Worm (Caenorhabditis elegans) whole organism, young adult: ENCODE data around the gene fbxb-117.

Experiments
- B0261.1 ChIP-seq: sonication (generic microtip); optimal IDR thresholded peaks from 2 replicates; lab custom pipeline; 2016; ENCODE audit warnings: mild to moderate bottlenecking, missing genetic modification characterization, moderate library complexity, missing compliant biosample characterization
- D2030.7 ChIP-seq: fragments of 200-800 bp; sonication (Bioruptor generic); IDR thresholded peaks from 2 replicates; pipeline ENCODE4 v1.3.6; 2022; ENCODE audit warnings: missing genetic modification reagents, missing genetic modification characterization, missing compliant biosample characterization
- F10E7.11 ChIP-seq: sonication (generic microtip); optimal IDR thresholded peaks from 2 replicates; lab custom pipeline; 2017; ENCODE audit warnings: mild to moderate bottlenecking, missing genetic modification characterization, moderate library complexity, missing compliant biosample characterization
- F22D6.2 ChIP-seq: sonication (generic microtip); optimal IDR thresholded peaks from 2 replicates; lab custom pipeline; 2016; ENCODE audit warnings: mild to moderate bottlenecking, missing genetic modification characterization, missing compliant biosample characterization
- F39B2.1 ChIP-seq: fragments of 200-800 bp; sonication (Bioruptor generic); IDR thresholded peaks from 2 replicates; pipeline ENCODE4 v1.3.6; 2022; ENCODE audit warnings: missing genetic modification reagents, missing genetic modification characterization, missing compliant biosample characterization
- F52B5.7 ChIP-seq: sonication (generic microtip); optimal IDR thresholded peaks from 2 replicates; lab custom pipeline; 2016; ENCODE audit warnings: mild to moderate bottlenecking, missing genetic modification characterization, missing compliant biosample characterization
- F55B11.4 ChIP-seq: sonication (generic microtip); optimal IDR thresholded peaks from 2 replicates; lab custom pipeline; 2016; ENCODE audit warnings: missing compliant biosample characterization, missing genetic modification characterization, borderline replicate concordance; ENCODE audit not compliant: insufficient read depth
- T26A5.8 ChIP-seq: sonication (generic microtip); optimal IDR thresholded peaks from 2 replicates; lab custom pipeline; 2016; ENCODE audit warnings: missing genetic modification characterization, missing compliant biosample characterization
- Y79H2A.3 ChIP-seq: fragments of 200-800 bp; sonication (Bioruptor generic); conservative IDR thresholded peaks from 2 replicates; pipeline ENCODE4 v1.3.6; 2022; ENCODE audit warnings: missing genetic modification reagents, missing genetic modification characterization, missing compliant biosample characterization
- Y95B8A.8 ChIP-seq: fragments of 200-800 bp; sonication (Bioruptor generic); IDR thresholded peaks from 2 replicates; pipeline ENCODE4 v1.3.6; 2022; ENCODE audit warnings: missing genetic modification reagents, missing genetic modification characterization, missing compliant biosample characterization
- ZK185.1 ChIP-seq: sonication (generic microtip); optimal IDR thresholded peaks from 2 replicates; lab custom pipeline; 2016; ENCODE audit warnings: mild to moderate bottlenecking, missing genetic modification characterization, missing compliant biosample characterization; ENCODE audit not compliant: poor library complexity, severe bottlenecking
- athp-1 ChIP-seq: sonication (generic microtip); optimal IDR thresholded peaks from 2 replicates; lab custom pipeline; 2017; ENCODE audit warnings: mild to moderate bottlenecking, missing genetic modification characterization, missing compliant biosample characterization
- cebp-1 ChIP-seq, 2 experiments: fragments of 200-800 bp in 1 of 2; sonication (Bioruptor generic) in 1 of 2; sonication (generic microtip) in 1 of 2; IDR thresholded peaks in 1 of 2; optimal IDR thresholded peaks in 1 of 2; 2 replicates each; pipeline versions ENCODE4 v1.3.6 to Lab custom; 2017 to 2022; ENCODE audit warnings: missing compliant biosample characterization in 2 of 2, missing genetic modification characterization in 2 of 2, mild to moderate bottlenecking in 1 of 2, missing genetic modification reagents in 1 of 2, moderate library complexity in 1 of 2
- cebp-2 ChIP-seq: fragments of 200-800 bp; sonication (Bioruptor generic); IDR thresholded peaks from 2 replicates; pipeline ENCODE4 v1.3.6; 2022; ENCODE audit warnings: missing genetic modification characterization, missing compliant biosample characterization
- ceh-100 ChIP-seq: fragments of 200-800 bp; sonication (Bioruptor generic); IDR thresholded peaks from 2 replicates; pipeline ENCODE4 v1.3.6; 2022; ENCODE audit warnings: missing genetic modification reagents, missing genetic modification characterization, missing compliant biosample characterization
- ceh-27 ChIP-seq: fragments of 200-800 bp; sonication (Bioruptor generic); optimal IDR thresholded peaks from 2 replicates; lab custom pipeline; 2018; ENCODE audit warnings: mild to moderate bottlenecking, missing genetic modification characterization, moderate library complexity, missing compliant biosample characterization
- ceh-40 ChIP-seq: fragments of 200-800 bp; sonication (Bioruptor generic); IDR thresholded peaks from 2 replicates; pipeline ENCODE4 v1.3.6; 2022; ENCODE audit warnings: missing genetic modification characterization, missing compliant biosample characterization
- ceh-58 ChIP-seq: fragments of 200-800 bp; sonication (Bioruptor generic); IDR thresholded peaks from 2 replicates; pipeline ENCODE4 v1.3.6; 2022; ENCODE audit warnings: missing genetic modification characterization, missing compliant biosample characterization
- chd-7 ChIP-seq: sonication (generic microtip); optimal IDR thresholded peaks from 2 replicates; lab custom pipeline; 2016; ENCODE audit warnings: mild to moderate bottlenecking, missing genetic modification characterization, moderate library complexity, missing compliant biosample characterization
- ets-4 ChIP-seq: fragments of 200-800 bp; sonication (Bioruptor generic); optimal IDR thresholded peaks from 2 replicates; lab custom pipeline; 2018; ENCODE audit warnings: mild to moderate bottlenecking, missing genetic modification characterization, missing compliant biosample characterization
- him-1 ChIP-seq: sonication (generic microtip); optimal IDR thresholded peaks from 2 replicates; lab custom pipeline; 2016; ENCODE audit warnings: missing genotype, missing genetic modification reagents, missing genetic modification characterization, missing compliant biosample characterization
- hmg-1.2 ChIP-seq: fragments of 200-800 bp; sonication (Bioruptor generic); IDR thresholded peaks from 2 replicates; pipeline ENCODE4 v1.3.6; 2022; ENCODE audit warnings: missing genetic modification reagents, missing genetic modification characterization, missing compliant biosample characterization
- hmg-20 ChIP-seq: fragments of 200-800 bp; sonication (Bioruptor generic); IDR thresholded peaks from 2 replicates; pipeline ENCODE4 v1.3.6; 2022; ENCODE audit warnings: missing genetic modification reagents, missing genetic modification characterization, missing compliant biosample characterization
- hrde-1 ChIP-seq: sonication (generic microtip); optimal IDR thresholded peaks from 2 replicates; lab custom pipeline; 2016; ENCODE audit warnings: missing genetic modification characterization, mild to moderate bottlenecking, missing compliant biosample characterization, moderate library complexity, missing genotype, missing genetic modification reagents, borderline replicate concordance
- lin-35 ChIP-seq, 3 experiments: fragments of 150-350 bp in 2 of 3; sonication (generic microtip) in 1 of 3; optimal IDR thresholded peaks; 2 replicates each; lab custom pipeline; 2014 to 2018; ENCODE audit warnings: missing biosample characterization in 3 of 3, missing genetic modification characterization in 3 of 3, missing genetic modification reagents in 3 of 3
- lin-54 ChIP-seq: fragments of 200-800 bp; sonication (Bioruptor generic); optimal IDR thresholded peaks from 2 replicates; lab custom pipeline; 2018; ENCODE audit warnings: mild to moderate bottlenecking, missing genetic modification characterization, missing compliant biosample characterization
- lsl-1 ChIP-seq: fragments of 200-800 bp; sonication (Bioruptor generic); optimal IDR thresholded peaks from 2 replicates; lab custom pipeline; 2018; ENCODE audit warnings: mild to moderate bottlenecking, missing genetic modification characterization, moderate library complexity, missing compliant biosample characterization
- madf-3 ChIP-seq: fragments of 200-800 bp; sonication (Bioruptor generic); IDR thresholded peaks from 2 replicates; pipeline ENCODE4 v1.3.6; 2022; ENCODE audit warnings: missing genetic modification reagents, missing genetic modification characterization, missing compliant biosample characterization
- mel-28 ChIP-seq: sonication (generic microtip); optimal IDR thresholded peaks from 2 replicates; lab custom pipeline; 2016; ENCODE audit warnings: borderline replicate concordance, mild to moderate bottlenecking, missing genetic modification characterization, missing compliant biosample characterization
- mxl-1 ChIP-seq: sonication (generic microtip); optimal IDR thresholded peaks from 2 replicates; lab custom pipeline; 2016; ENCODE audit warnings: missing genetic modification characterization, missing compliant biosample characterization
- nfyb-1 ChIP-seq: fragments of 200-800 bp; sonication (Bioruptor generic); IDR thresholded peaks from 2 replicates; pipeline ENCODE4 v1.3.6; 2022; ENCODE audit warnings: missing genetic modification reagents, missing genetic modification characterization, missing compliant biosample characterization
- pbrm-1 ChIP-seq: fragments of 200-800 bp; sonication (Bioruptor generic); IDR thresholded peaks from 2 replicates; pipeline ENCODE4 v1.3.6; 2022; ENCODE audit warnings: missing genetic modification reagents, missing genetic modification characterization, missing compliant biosample characterization
- pha-4 ChIP-seq: fragments of 150-350 bp; sonication (generic microtip); optimal IDR thresholded peaks from 2 replicates; lab custom pipeline; 2014; ENCODE audit warnings: missing biosample characterization, missing genetic modification reagents, missing genetic modification characterization
- rec-8 ChIP-seq, 2 experiments: sonication (generic microtip); optimal IDR thresholded peaks; 2 replicates each; lab custom pipeline; 2016; ENCODE audit warnings: mild to moderate bottlenecking in 2 of 2, missing genetic modification characterization in 2 of 2, missing genetic modification reagents in 2 of 2, missing genotype in 2 of 2, missing biosample characterization in 1 of 2, missing compliant biosample characterization in 1 of 2, moderate library complexity in 1 of 2
- snpc-1.1 ChIP-seq: sonication (generic microtip); optimal IDR thresholded peaks from 2 replicates; lab custom pipeline; 2017; ENCODE audit warnings: missing genetic modification characterization, mild to moderate bottlenecking, missing compliant biosample characterization, antibody characterized with exemption, moderate library complexity, missing genotype, missing genetic modification reagents; ENCODE audit not compliant: insufficient read depth
- snpc-1.3 ChIP-seq: sonication (generic microtip); optimal IDR thresholded peaks from 2 replicates; lab custom pipeline; 2017; ENCODE audit warnings: missing genetic modification characterization, mild to moderate bottlenecking, missing compliant biosample characterization, antibody characterized with exemption, moderate library complexity, missing genotype, missing genetic modification reagents; ENCODE audit not compliant: insufficient read depth
- snpc-3.4 ChIP-seq: sonication (generic microtip); optimal IDR thresholded peaks from 2 replicates; lab custom pipeline; 2017; ENCODE audit warnings: missing genetic modification characterization, mild to moderate bottlenecking, missing compliant biosample characterization, antibody characterized with exemption, moderate library complexity, missing genotype, missing genetic modification reagents
- tbp1 ChIP-seq: fragments of 200-800 bp; sonication (Bioruptor generic); optimal IDR thresholded peaks from 2 replicates; lab custom pipeline; 2018; ENCODE audit warnings: mild to moderate bottlenecking, missing genetic modification characterization, missing compliant biosample characterization
- unc-62 ChIP-seq: fragments of 150-350 bp; optimal IDR thresholded peaks from 2 replicates; lab custom pipeline; 2014; ENCODE audit warnings: missing biosample characterization, missing genetic modification reagents, missing genetic modification characterization
- ztf-26 ChIP-seq: sonication (generic microtip); optimal IDR thresholded peaks from 2 replicates; lab custom pipeline; 2017; ENCODE audit warnings: missing genetic modification characterization, missing compliant biosample characterization
- ztf-28 ChIP-seq: fragments of 200-800 bp; sonication (Bioruptor generic); IDR thresholded peaks from 2 replicates; pipeline ENCODE4 v1.3.6; 2022; ENCODE audit warnings: missing genetic modification reagents, missing genetic modification characterization, missing compliant biosample characterization

The fbxb-117 gene

ce11 chrV:19240129-19240528 lies 42.3 kb upstream of the fbxb-117 start, which contains the start of the genes fbxb-115 and fbxb-1:
Gene fbxb-115, minus strand, starts transcription at chrV:19240229.
Gene fbxb-1, plus strand, starts transcription at chrV:19240354.
- TF ChIP-seq F39B2.1 (GFP tag; lab: Robert Waterston, UW) (no peak), Y79H2A.3 (GFP tag; lab: Robert Waterston, UW) (no peak), D2030.7 (GFP tag; lab: Robert Waterston, UW) (no peak), cebp-2 (GFP tag; lab: Robert Waterston, UW) (no peak), lin-54 (GFP tag; lab: Kevin White, UChicago) (no peak), him-1 (tag; lab: Kevin White, UChicago) (no peak), ztf-26 (no peak), mel-28 (no peak), F10E7.11 (no peak), Y95B8A.8 (no peak)

ce11 chrV:19250983-19251382 lies 31.4 kb upstream of the fbxb-117 start, which contains the start of gene str-81:
Gene str-81, minus strand, starts transcription at chrV:19251083.
- TF ChIP-seq snpc-1.1: no peak
- no peak for TF ChIP-seq lin-35 (GFP tag; optimal IDR thresholded peaks at IDR 0.05; lab: Kevin White, UChicago)
- no peak for TF ChIP-seq madf-3
- TF ChIP-seq pbrm-1 (GFP tag; lab: Robert Waterston, UW): no peak
- TF ChIP-seq ceh-100 (GFP tag; lab: Robert Waterston, UW): no peak
- TF ChIP-seq ztf-26: no peak
- no peak for TF ChIP-seq snpc-1.3
- no peak for TF ChIP-seq ztf-28 (GFP tag; lab: Robert Waterston, UW)
- no peak for TF ChIP-seq ceh-40 (GFP tag; lab: Robert Waterston, UW)

- TF ChIP-seq ceh-27 (GFP tag; lab: Kevin White, UChicago) (no peak), hmg-1.2 (GFP tag; lab: Robert Waterston, UW) (no peak)
Observed at ce11 chrV:19251844-19252243, 30.6 kb upstream of the fbxb-117 start, which contains the start of gene F21D9.11. Gene F21D9.11, plus strand, starts transcription at chrV:19252144.

- TF ChIP-seq ceh-58 (GFP tag; lab: Robert Waterston, UW): no peak
- TF ChIP-seq F55B11.4: no peak
- no peak for TF ChIP-seq cebp-1 (GFP tag; IDR thresholded peaks at IDR 0.05; lab: Robert Waterston, UW)
- no peak for TF ChIP-seq cebp-1 (tag; optimal IDR thresholded peaks at IDR 0.05; lab: Kevin White, UChicago)
- TF ChIP-seq him-1 (tag; lab: Kevin White, UChicago): no peak
- no peak for TF ChIP-seq snpc-3.4
- no peak for TF ChIP-seq hmg-20 (GFP tag; lab: Robert Waterston, UW)
- no peak for TF ChIP-seq B0261.1 (tag; lab: Kevin White, UChicago)
Observed at ce11 chrV:19253520-19253919, 28.9 kb upstream of the fbxb-117 start, which contains the start of gene F21D9.4. Gene F21D9.4, plus strand, starts transcription at chrV:19253820.

ce11 chrV:19257653-19258052 lies 24.8 kb upstream of the fbxb-117 start, which contains the start of gene F21D9.3:
Gene F21D9.3, minus strand, starts transcription at chrV:19257753.
- no peak for TF ChIP-seq cebp-2 (GFP tag; lab: Robert Waterston, UW)
- no peak for TF ChIP-seq F22D6.2
- TF ChIP-seq lsl-1 (GFP tag; lab: Kevin White, UChicago): no peak
- no peak for TF ChIP-seq chd-7 (tag; lab: Kevin White, UChicago)
- TF ChIP-seq hrde-1 (tag; lab: Kevin White, UChicago): no peak
- TF ChIP-seq T26A5.8 (tag; lab: Kevin White, UChicago): no peak
- TF ChIP-seq athp-1: no peak
- no peak for TF ChIP-seq tbp1
- TF ChIP-seq him-1 (tag; lab: Kevin White, UChicago): no peak
- no peak for TF ChIP-seq madf-3
- TF ChIP-seq ZK185.1 (tag; lab: Kevin White, UChicago): no peak
- TF ChIP-seq mel-28: no peak
- TF ChIP-seq rec-8 (tag; optimal IDR thresholded peaks at IDR 0.05; lab: Kevin White, UChicago): no peak
- no peak for TF ChIP-seq mxl-1 (tag; lab: Kevin White, UChicago)
- TF ChIP-seq ets-4 (GFP tag; lab: Kevin White, UChicago): no peak
- no peak for TF ChIP-seq nfyb-1 (GFP tag; lab: Robert Waterston, UW)
- TF ChIP-seq unc-62 (GFP tag; lab: Kevin White, UChicago): no peak
- TF ChIP-seq F52B5.7 (tag; lab: Kevin White, UChicago): no peak
- TF ChIP-seq pha-4: no peak
- TF ChIP-seq, all 124 proteins: peak for 0
